Worm (Caenorhabditis elegans) whole organism, L2 larva: ENCODE data around the gene srw-121.

Experiments
- ZK546.5 ChIP-seq: sonication (generic microtip); optimal IDR thresholded peaks from 2 replicates; lab custom pipeline; 2017; ENCODE audit warnings: missing biosample characterization, missing genetic modification characterization
- aly-2 ChIP-seq: fragments of 150-350 bp; optimal IDR thresholded peaks from 2 replicates; lab custom pipeline; 2014; ENCODE audit warnings: missing biosample characterization, missing genetic modification characterization
- blmp-1 ChIP-seq: sonication (generic microtip); optimal IDR thresholded peaks from 2 replicates; lab custom pipeline; 2017; ENCODE audit warnings: missing genetic modification characterization, mild to moderate bottlenecking, missing compliant biosample characterization, antibody characterized with exemption, moderate library complexity; ENCODE audit not compliant: insufficient read depth
- ceh-16 ChIP-seq: fragments of 150-350 bp; optimal IDR thresholded peaks from 2 replicates; lab custom pipeline; 2014; ENCODE audit warnings: missing biosample characterization, missing genetic modification characterization
- lin-39 ChIP-seq: fragments of 150-350 bp; optimal IDR thresholded peaks from 2 replicates; lab custom pipeline; 2014; ENCODE audit warnings: missing biosample characterization, missing genetic modification reagents, missing genetic modification characterization
- nhr-12 ChIP-seq: fragments of 150-350 bp; optimal IDR thresholded peaks from 2 replicates; lab custom pipeline; 2014; ENCODE audit warnings: missing biosample characterization, missing genetic modification characterization
- nhr-23 ChIP-seq: fragments of 150-350 bp; optimal IDR thresholded peaks from 2 replicates; lab custom pipeline; 2014; ENCODE audit warnings: missing biosample characterization, missing genetic modification reagents, missing genetic modification characterization
- nhr-237 ChIP-seq: fragments of 150-350 bp; optimal IDR thresholded peaks from 2 replicates; lab custom pipeline; 2014; ENCODE audit warnings: missing biosample characterization, missing genetic modification characterization
- nhr-25 ChIP-seq: fragments of 150-350 bp; sonication (generic microtip); optimal IDR thresholded peaks from 3 replicates; lab custom pipeline; 2014; ENCODE audit warnings: missing biosample characterization, missing genetic modification characterization
- nhr-6 ChIP-seq: fragments of 150-350 bp; optimal IDR thresholded peaks from 2 replicates; lab custom pipeline; 2014; ENCODE audit warnings: missing biosample characterization, missing genetic modification characterization
- nhr-77 ChIP-seq: fragments of 150-350 bp; optimal IDR thresholded peaks from 2 replicates; lab custom pipeline; 2014; ENCODE audit warnings: missing biosample characterization, missing genetic modification characterization
- skn-1 ChIP-seq: sonication (generic microtip); optimal IDR thresholded peaks from 2 replicates; lab custom pipeline; 2017; ENCODE audit warnings: missing biosample characterization, missing genetic modification characterization
- snpc-4 ChIP-seq: fragments of 150-350 bp; optimal IDR thresholded peaks from 2 replicates; lab custom pipeline; 2014; ENCODE audit warnings: missing biosample characterization, missing genetic modification characterization

DNA sequence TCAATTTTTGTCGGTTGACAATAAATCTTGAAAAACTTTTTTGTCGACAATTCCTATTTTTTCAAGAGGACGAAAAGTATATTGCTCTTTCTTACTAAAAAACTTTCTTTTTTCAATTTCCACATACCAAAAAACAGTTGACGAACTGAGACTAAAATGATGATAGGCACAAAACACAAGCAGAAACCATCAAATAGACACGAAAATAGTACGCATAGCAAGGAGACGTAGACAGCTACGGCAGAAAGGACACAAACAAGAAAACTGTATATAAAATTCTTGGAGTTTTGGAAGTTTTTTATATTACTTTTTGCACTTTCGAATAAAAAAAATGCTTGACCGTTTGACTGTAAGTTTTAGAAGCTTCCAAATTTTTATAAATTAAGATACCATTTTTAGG, 22.8 kb upstream of the srw-121 start, which contains the start of gene K12D9.1:
- TF ChIP-seq nhr-12 (tag; lab: Kevin White, UChicago) (no peak), nhr-23 (tag; lab: Kevin White, UChicago) (no peak), nhr-6 (no peak), ZK546.5 (tag; lab: Kevin White, UChicago) (no peak), ceh-16 (tag; lab: Kevin White, UChicago) (no peak), lin-39 (tag; lab: Kevin White, UChicago) (no peak), nhr-237 (no peak), blmp-1 (tag; lab: Kevin White, UChicago) (no peak), nhr-77 (tag; lab: Kevin White, UChicago) (no peak), snpc-4 (tag; lab: Kevin White, UChicago) (no peak), nhr-25 (tag; lab: Kevin White, UChicago) (no peak), skn-1 (no peak), aly-2 (no peak)
